Worm (Caenorhabditis elegans) whole organism, L1 larva: ENCODE measurements around the gene ddr-1.
A peak's percentile ranks its signal among the peaks of the same experiment; 100 is the strongest.

Experiments used
- F16B12.6 ChIP-seq: fragments of 150-350 bp; optimal IDR thresholded peaks from 2 replicates; lab custom pipeline; 2014; ENCODE audit warnings: missing biosample characterization, missing genetic modification characterization
- Y116A8C.19 ChIP-seq: sonication (generic microtip); optimal IDR thresholded peaks from 2 replicates; lab custom pipeline; 2016; ENCODE audit warnings: missing compliant biosample characterization, missing genetic modification characterization, borderline replicate concordance
- aha-1 ChIP-seq: fragments of 150-350 bp; optimal IDR thresholded peaks from 2 replicates; lab custom pipeline; 2014; ENCODE audit warnings: missing biosample characterization, missing genetic modification characterization
- alr-1 ChIP-seq: fragments of 200-800 bp; sonication (Bioruptor generic); optimal IDR thresholded peaks from 2 replicates; lab custom pipeline; 2018; ENCODE audit warnings: borderline replicate concordance, mild to moderate bottlenecking, missing genetic modification characterization, missing compliant biosample characterization
- aly-2 ChIP-seq: fragments of 150-350 bp; optimal IDR thresholded peaks from 2 replicates; lab custom pipeline; 2014; ENCODE audit warnings: missing biosample characterization, missing genetic modification characterization
- ama-1 ChIP-seq: fragments of 150-350 bp; optimal IDR thresholded peaks from 2 replicates; lab custom pipeline; 2014
- ceh-63 ChIP-seq: fragments of 200-800 bp; sonication (Bioruptor generic); optimal IDR thresholded peaks from 2 replicates; lab custom pipeline; 2018; ENCODE audit warnings: mild to moderate bottlenecking, missing genetic modification characterization, missing compliant biosample characterization
- ceh-8 ChIP-seq: fragments of 200-800 bp; sonication (Bioruptor generic); optimal IDR thresholded peaks from 2 replicates; lab custom pipeline; 2018; ENCODE audit warnings: mild to moderate bottlenecking, missing genetic modification characterization, moderate library complexity, missing compliant biosample characterization
- ceh-90 ChIP-seq: sonication (generic microtip); optimal IDR thresholded peaks from 2 replicates; lab custom pipeline; 2016; ENCODE audit warnings: missing genetic modification characterization, missing compliant biosample characterization
- ces-1 ChIP-seq: fragments of 150-350 bp; optimal IDR thresholded peaks from 2 replicates; lab custom pipeline; 2014; ENCODE audit warnings: missing biosample characterization, missing genetic modification reagents, missing genetic modification characterization
- dpl-1 ChIP-seq, 3 experiments: fragments of 150-350 bp in 2 of 3; sonication (generic microtip) in 1 of 3; optimal IDR thresholded peaks; 2 replicates each; lab custom pipeline; 2014 to 2017; ENCODE audit warnings: missing biosample characterization in 3 of 3, missing genetic modification characterization in 3 of 3, missing genetic modification reagents in 3 of 3
- egl-27 ChIP-seq, 2 experiments: fragments of 150-350 bp in 1 of 2; sonication (generic microtip); optimal IDR thresholded peaks; 3 replicates each; lab custom pipeline; 2017 to 2018; ENCODE audit warnings: missing biosample characterization in 2 of 2, missing genetic modification characterization in 2 of 2, missing genetic modification reagents in 2 of 2
- elt-2 ChIP-seq: sonication (generic microtip); optimal IDR thresholded peaks from 2 replicates; lab custom pipeline; 2016; ENCODE audit warnings: missing genetic modification characterization, mild to moderate bottlenecking, inconsistent platforms, missing compliant biosample characterization, missing genetic modification reagents
- elt-3 ChIP-seq, 6 experiments: fragments of 150-350 bp in 1 of 6; sonication (generic microtip); optimal IDR thresholded peaks; 2 replicates each; lab custom pipeline; 2017 to 2018; ENCODE audit warnings: missing biosample characterization in 6 of 6, missing genetic modification characterization in 6 of 6, inconsistent platforms in 1 of 6
- ets-5 ChIP-seq: fragments of 200-800 bp; sonication (Bioruptor generic); IDR thresholded peaks from 2 replicates; pipeline ENCODE4 v1.3.6; 2022; ENCODE audit warnings: missing genetic modification characterization, missing compliant biosample characterization
- fkh-4 ChIP-seq: sonication (generic microtip); optimal IDR thresholded peaks from 2 replicates; lab custom pipeline; 2016; ENCODE audit warnings: missing compliant biosample characterization, missing genetic modification characterization, borderline replicate concordance
- hlh-4 ChIP-seq: sonication (generic microtip); optimal IDR thresholded peaks from 2 replicates; lab custom pipeline; 2016; ENCODE audit warnings: mild to moderate bottlenecking, missing genetic modification characterization, missing compliant biosample characterization
- hpl-2 ChIP-seq: fragments of 150-350 bp; optimal IDR thresholded peaks from 2 replicates; lab custom pipeline; 2014; ENCODE audit warnings: missing biosample characterization, missing genetic modification reagents, missing genetic modification characterization
- irx-1 ChIP-seq: sonication (generic microtip); optimal IDR thresholded peaks from 2 replicates; lab custom pipeline; 2016; ENCODE audit warnings: missing genetic modification characterization, missing compliant biosample characterization
- lin-13 ChIP-seq: fragments of 150-350 bp; optimal IDR thresholded peaks from 2 replicates; lab custom pipeline; 2014; ENCODE audit warnings: missing biosample characterization, missing genetic modification reagents, missing genetic modification characterization
- lin-14 ChIP-seq: fragments of 200-800 bp; sonication (Bioruptor generic); optimal IDR thresholded peaks from 2 replicates; lab custom pipeline; 2018; ENCODE audit warnings: mild to moderate bottlenecking, missing genetic modification characterization, moderate library complexity, missing compliant biosample characterization
- lin-35 ChIP-seq, 2 experiments: fragments of 150-350 bp; optimal IDR thresholded peaks; 2 replicates each; lab custom pipeline; 2014; ENCODE audit warnings: missing biosample characterization in 2 of 2, missing genetic modification characterization in 2 of 2, missing genetic modification reagents in 2 of 2
- lsy-2 ChIP-seq, 2 experiments: fragments of 150-350 bp; optimal IDR thresholded peaks; 2 replicates each; lab custom pipeline; 2014; ENCODE audit warnings: missing biosample characterization in 2 of 2, missing genetic modification characterization in 2 of 2
- mep-1 ChIP-seq: fragments of 150-350 bp; optimal IDR thresholded peaks from 2 replicates; lab custom pipeline; 2014; ENCODE audit warnings: missing biosample characterization, missing genetic modification characterization
- nhr-19 ChIP-seq: fragments of 200-800 bp; sonication (Bioruptor generic); conservative IDR thresholded peaks from 2 replicates; pipeline ENCODE4 v1.3.6; 2022; ENCODE audit warnings: missing genetic modification characterization, missing compliant biosample characterization
- nhr-28 ChIP-seq: fragments of 150-350 bp; optimal IDR thresholded peaks from 2 replicates; lab custom pipeline; 2014; ENCODE audit warnings: missing biosample characterization, missing genetic modification characterization
- nhr-47 ChIP-seq: sonication (generic microtip); optimal IDR thresholded peaks from 2 replicates; lab custom pipeline; 2016; ENCODE audit warnings: mild to moderate bottlenecking, missing genetic modification characterization, moderate library complexity, missing compliant biosample characterization
- nhr-71 ChIP-seq: sonication (generic microtip); optimal IDR thresholded peaks from 2 replicates; lab custom pipeline; 2016; ENCODE audit warnings: mild to moderate bottlenecking, missing genetic modification characterization, moderate library complexity, missing compliant biosample characterization
- nhr-76 ChIP-seq: sonication (generic microtip); optimal IDR thresholded peaks from 2 replicates; lab custom pipeline; 2017; ENCODE audit warnings: missing biosample characterization, missing genetic modification characterization
- pax-3 ChIP-seq: fragments of 200-800 bp; sonication (Bioruptor generic); optimal IDR thresholded peaks from 2 replicates; lab custom pipeline; 2018; ENCODE audit warnings: mild to moderate bottlenecking, missing genetic modification characterization, moderate library complexity, missing compliant biosample characterization
- rnt-1 ChIP-seq: sonication (generic microtip); optimal IDR thresholded peaks from 2 replicates; lab custom pipeline; 2016; ENCODE audit warnings: mild to moderate bottlenecking, missing genetic modification characterization, moderate library complexity, missing compliant biosample characterization
- snu-23 ChIP-seq: sonication (generic microtip); optimal IDR thresholded peaks from 2 replicates; lab custom pipeline; 2016; ENCODE audit warnings: missing genetic modification characterization, missing compliant biosample characterization
- sup-37 ChIP-seq: fragments of 200-800 bp; sonication (Bioruptor generic); optimal IDR thresholded peaks from 2 replicates; lab custom pipeline; 2018; ENCODE audit warnings: mild to moderate bottlenecking, missing genetic modification characterization, missing compliant biosample characterization
- swsn-7 ChIP-seq: sonication (generic microtip); optimal IDR thresholded peaks from 2 replicates; lab custom pipeline; 2016; ENCODE audit warnings: missing genetic modification characterization, missing compliant biosample characterization

ddr-1 gene

DNA sequence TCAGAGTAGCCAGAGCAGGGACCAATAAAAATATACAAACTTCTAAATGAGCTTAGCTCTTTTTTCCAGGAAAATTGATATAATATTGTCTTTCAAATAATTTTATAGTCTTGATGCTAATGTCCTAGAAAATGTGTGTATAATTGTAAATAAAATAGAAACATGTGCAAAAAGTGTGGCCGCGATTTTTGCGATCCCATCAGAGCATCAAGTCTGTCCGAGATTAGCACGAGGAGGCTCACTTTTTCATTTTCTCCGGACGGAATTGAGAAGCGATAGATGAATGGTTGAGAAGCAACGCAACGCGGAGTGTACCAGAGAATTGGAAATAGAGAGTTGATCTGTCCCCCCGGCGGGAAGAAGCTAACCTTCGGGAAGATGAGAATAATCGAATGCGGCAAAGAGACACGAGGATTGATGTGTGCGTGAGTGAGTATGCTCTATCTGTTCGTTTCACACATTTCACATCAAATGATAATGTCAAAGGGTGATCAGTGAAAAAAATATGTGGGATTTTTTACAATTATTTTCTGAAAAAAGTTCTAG lies 45.5 kb downstream of the ddr-1 start (continued):
- TF ChIP-seq swsn-7 (tag; lab: Kevin White, UChicago) (no peak), lin-35 (GFP tag; optimal IDR thresholded peaks at IDR 0.05; lab: Kevin White, UChicago) (no peak), ets-5 (GFP tag; lab: Robert Waterston, UW) (no peak), snu-23 (GFP tag; lab: Kevin White, UChicago) (peak; percentile 18), rnt-1 (tag; lab: Kevin White, UChicago) (peak; percentile 34), ceh-63 (no peak), hpl-2 (GFP tag; lab: Kevin White, UChicago) (no peak), fkh-4 (tag; lab: Kevin White, UChicago) (peak; percentile 36)

DNA sequence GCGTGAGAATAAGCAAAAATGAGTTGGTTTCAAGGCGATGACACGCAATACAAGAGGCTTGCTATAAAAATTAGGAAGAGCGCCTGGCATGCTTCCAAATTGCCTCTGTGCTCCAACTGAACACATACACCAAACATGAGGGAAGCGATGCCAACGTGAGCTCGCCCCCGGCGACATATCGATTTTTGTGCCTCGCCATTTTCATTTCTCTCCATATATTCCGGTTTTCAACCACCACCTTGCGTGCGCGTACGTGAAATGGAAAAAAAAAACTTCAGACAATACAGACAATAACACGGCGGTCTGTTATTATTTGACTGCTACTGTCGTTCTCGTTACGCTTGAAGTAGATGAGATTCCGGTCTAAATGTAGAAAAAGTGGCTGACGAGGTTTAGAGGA lies 46.9 kb downstream of the ddr-1 start:
- TF ChIP-seq egl-27 (tag; optimal IDR thresholded peaks at IDR 0.05; lab: Kevin White, UChicago) (no peak), aly-2 (no peak), lin-13 (GFP tag; lab: Kevin White, UChicago) (no peak), mep-1 (tag; lab: Kevin White, UChicago) (no peak)

DNA sequence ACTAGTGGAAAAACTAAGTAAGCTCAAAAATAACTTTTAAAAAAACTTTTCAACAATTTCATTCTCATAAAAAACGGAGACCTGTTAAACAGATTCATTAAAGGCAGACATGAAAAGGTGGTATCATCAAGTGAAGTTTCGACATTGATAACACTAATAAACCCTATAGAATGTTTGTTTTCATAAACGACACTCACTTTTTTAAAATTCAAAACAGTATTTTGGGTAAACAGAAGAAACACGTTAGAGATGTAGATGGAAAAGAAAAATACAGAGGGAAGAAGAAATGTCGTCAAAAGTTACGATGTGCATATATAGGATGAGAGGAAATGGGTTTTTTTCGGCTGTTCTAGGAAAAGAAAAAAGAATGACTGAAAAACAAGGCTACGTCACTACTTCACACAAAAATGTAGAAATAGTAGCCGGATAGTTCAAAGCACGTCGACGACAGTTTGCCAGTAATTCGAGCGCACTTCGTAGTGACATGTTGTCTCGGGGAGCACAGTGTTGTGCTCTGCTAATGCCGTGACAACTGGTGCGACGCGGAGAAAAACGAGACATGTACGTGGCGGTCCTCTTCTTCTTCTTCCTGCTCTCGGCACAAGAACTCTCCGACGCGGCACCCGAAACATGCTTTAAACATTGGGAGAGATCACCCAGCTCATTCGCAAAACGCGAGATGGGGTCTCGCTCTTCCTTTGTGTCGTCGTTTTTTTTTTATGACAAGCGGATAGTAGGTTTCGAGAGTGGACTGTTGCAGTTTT lies 48.3 kb downstream of the ddr-1 start:
- no peak for TF ChIP-seq ama-1 (lab: Kevin White, UChicago)
- TF ChIP-seq dpl-1 (GFP tag; optimal IDR thresholded peaks at IDR 0.05; lab: Kevin White, UChicago) = no peak
- peak; percentile 17 for TF ChIP-seq nhr-71 (tag; lab: Kevin White, UChicago)
- no peak for TF ChIP-seq F16B12.6
- TF ChIP-seq nhr-76 = no peak
- TF ChIP-seq irx-1 (tag; lab: Kevin White, UChicago) = no peak
- TF ChIP-seq rnt-1 (tag; lab: Kevin White, UChicago) = peak; percentile 24
- no peak for TF ChIP-seq nhr-28 (tag; lab: Kevin White, UChicago)
- peak; percentile 43 for TF ChIP-seq lin-14
- no peak for TF ChIP-seq hlh-4 (tag; lab: Kevin White, UChicago)
- no peak for TF ChIP-seq ceh-8
- TF ChIP-seq ceh-90 (tag; lab: Kevin White, UChicago) = no peak
- no peak for TF ChIP-seq nhr-19 (GFP tag; lab: Robert Waterston, UW)
- no peak for TF ChIP-seq Y116A8C.19
- TF ChIP-seq alr-1 (tag; lab: Kevin White, UChicago) = no peak
- TF ChIP-seq hpl-2 (GFP tag; lab: Kevin White, UChicago) = no peak
- TF ChIP-seq aha-1 (tag; lab: Kevin White, UChicago) = no peak
- TF ChIP-seq pax-3 = no peak

DNA sequence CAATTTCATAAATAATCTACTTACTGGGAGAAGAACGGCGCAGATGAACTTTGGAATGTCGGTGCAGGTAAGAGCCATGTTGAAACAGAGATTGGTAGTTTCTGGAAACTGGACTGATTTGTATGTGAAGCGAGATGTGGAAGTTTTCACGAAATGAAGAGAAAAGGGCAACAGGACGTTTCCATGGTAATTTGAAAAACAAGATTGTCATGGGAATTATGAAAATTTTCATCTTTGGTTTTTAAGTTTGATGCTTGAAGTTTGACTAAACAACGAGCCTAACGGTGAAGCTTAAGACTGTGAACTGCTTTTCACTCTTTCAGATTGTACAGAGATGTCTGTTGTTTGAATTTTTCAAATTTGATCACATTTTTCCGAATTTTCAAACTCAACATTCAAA lies 51.2 kb downstream of the ddr-1 start, which contains the start of gene T23F2.3:
T23F2.3 (minus strand) TSS at position 101 of the 400 bp plus-strand sequence.
- TF ChIP-seq elt-3 (tag; optimal IDR thresholded peaks at IDR 0.05; lab: Kevin White, UChicago) = no peak
- no peak for TF ChIP-seq sup-37
- TF ChIP-seq lsy-2 (tag; optimal IDR thresholded peaks at IDR 0.05; lab: Kevin White, UChicago) = no peak
- TF ChIP-seq elt-2 (tag; lab: Kevin White, UChicago) = no peak
- TF ChIP-seq ets-5 (GFP tag; lab: Robert Waterston, UW) = no peak
- no peak for TF ChIP-seq ces-1 (GFP tag; lab: Kevin White, UChicago)
- TF ChIP-seq hlh-4 (tag; lab: Kevin White, UChicago) = no peak
- TF ChIP-seq nhr-47 (tag; lab: Kevin White, UChicago) = no peak
- TF ChIP-seq fkh-4 (tag; lab: Kevin White, UChicago) = no peak
